Fruit fly (Drosophila melanogaster) whole organism, embryonic: ENCODE results near the gene RpS7.

Experiments
- Atf6 ChIP-seq: fragments of 200-800 bp; sonication (Bioruptor generic); IDR thresholded peaks from 2 replicates; pipeline ENCODE4 v1.3.6; 2022; ENCODE audit warnings: missing biosample characterization, missing genetic modification characterization
- CG10462 ChIP-seq: fragments of 200-800 bp; sonication (Bioruptor generic); optimal IDR thresholded peaks from 2 replicates; lab custom pipeline; 2016; ENCODE audit warnings: missing biosample characterization, missing genetic modification characterization
- CG12942 ChIP-seq: fragments of 200-800 bp; sonication (Bioruptor generic); optimal IDR thresholded peaks from 3 replicates; lab custom pipeline; 2016; ENCODE audit warnings: missing biosample characterization, missing genetic modification characterization
- CG14050 ChIP-seq: fragments of 200-800 bp; sonication (Bioruptor generic); IDR thresholded peaks from 3 replicates; pipeline ENCODE4 v1.3.6; 2022; ENCODE audit warnings: missing biosample characterization, missing genetic modification characterization
- CG14441 ChIP-seq: fragments of 200-800 bp; sonication (Bioruptor generic); IDR thresholded peaks from 2 replicates; pipeline ENCODE4 v1.3.6; 2022; ENCODE audit warnings: missing biosample characterization, missing genetic modification characterization
- CG15514 ChIP-seq: fragments of 200-800 bp; sonication (Bioruptor generic); optimal IDR thresholded peaks from 3 replicates; lab custom pipeline; 2017; ENCODE audit warnings: missing biosample characterization, missing genetic modification characterization, mild to moderate bottlenecking, moderate library complexity, missing genetic modification reagents
- CG17328 ChIP-seq: fragments of 200-800 bp; sonication (Bioruptor generic); IDR thresholded peaks from 2 replicates; pipeline ENCODE4 v1.3.6; 2022; ENCODE audit warnings: missing biosample characterization, missing genetic modification characterization
- CG17802 ChIP-seq: fragments of 200-800 bp; sonication (Bioruptor generic); optimal IDR thresholded peaks from 2 replicates; lab custom pipeline; 2018; ENCODE audit warnings: missing biosample characterization, mild to moderate bottlenecking, missing genetic modification characterization, moderate library complexity
- CG3281 ChIP-seq: fragments of 200-800 bp; sonication (Bioruptor generic); optimal IDR thresholded peaks from 3 replicates; lab custom pipeline; 2017; ENCODE audit warnings: missing biosample characterization, mild to moderate bottlenecking, missing genetic modification characterization
- CG3995 ChIP-seq: fragments of 200-800 bp; sonication (Bioruptor generic); optimal IDR thresholded peaks from 3 replicates; lab custom pipeline; 2016; ENCODE audit warnings: missing biosample characterization, missing genetic modification characterization
- CG4282 ChIP-seq: fragments of 200-800 bp; sonication (Bioruptor generic); optimal IDR thresholded peaks from 2 replicates; lab custom pipeline; 2016; ENCODE audit warnings: missing biosample characterization, missing genetic modification characterization
- CG4730 ChIP-seq: fragments of 200-800 bp; sonication (Bioruptor generic); IDR thresholded peaks from 2 replicates; pipeline ENCODE4 v1.3.6; 2022; ENCODE audit warnings: missing biosample characterization, missing genetic modification characterization
- CG6272 ChIP-seq: fragments of 200-800 bp; sonication (Bioruptor generic); IDR thresholded peaks from 2 replicates; pipeline ENCODE4 v1.3.6; 2022; ENCODE audit warnings: missing biosample characterization, missing genetic modification characterization
- CG6765 ChIP-seq: fragments of 200-800 bp; sonication (Bioruptor generic); optimal IDR thresholded peaks from 3 replicates; lab custom pipeline; 2017; ENCODE audit warnings: missing biosample characterization, mild to moderate bottlenecking, missing genetic modification characterization
- CG7271 ChIP-seq: fragments of 200-800 bp; sonication (Bioruptor generic); optimal IDR thresholded peaks from 2 replicates; lab custom pipeline; 2018; ENCODE audit warnings: missing biosample characterization, mild to moderate bottlenecking, missing genetic modification characterization, moderate library complexity
- CG8290 ChIP-seq, 3 experiments: fragments of 200-800 bp; sonication (Bioruptor generic); optimal IDR thresholded peaks; 2 replicates each; lab custom pipeline; 2016 to 2019; ENCODE audit warnings: missing biosample characterization in 3 of 3, missing genetic modification characterization in 3 of 3, mild to moderate bottlenecking in 2 of 3, moderate library complexity in 1 of 3
- CG8359 ChIP-seq: fragments of 200-800 bp; sonication (Bioruptor generic); optimal IDR thresholded peaks from 2 replicates; lab custom pipeline; 2017; ENCODE audit warnings: missing biosample characterization, mild to moderate bottlenecking, missing genetic modification characterization, borderline replicate concordance
- CG9797 ChIP-seq: fragments of 200-800 bp; sonication (Bioruptor generic); optimal IDR thresholded peaks from 3 replicates; lab custom pipeline; 2018; ENCODE audit warnings: missing biosample characterization, mild to moderate bottlenecking, missing genetic modification characterization
- Camta ChIP-seq: fragments of 200-800 bp; sonication (Bioruptor generic); optimal IDR thresholded peaks from 2 replicates; lab custom pipeline; 2016; ENCODE audit warnings: missing biosample characterization, missing genetic modification characterization
- D19B ChIP-seq: fragments of 200-800 bp; sonication (Bioruptor generic); optimal IDR thresholded peaks from 2 replicates; lab custom pipeline; 2017; ENCODE audit warnings: missing biosample characterization, mild to moderate bottlenecking, missing genetic modification characterization
- Dp ChIP-seq: fragments of 200-800 bp; sonication (Bioruptor generic); optimal IDR thresholded peaks from 2 replicates; lab custom pipeline; 2018; ENCODE audit warnings: missing biosample characterization, mild to moderate bottlenecking, missing genetic modification characterization, moderate library complexity
- Eip74EF ChIP-seq, 2 experiments: fragments of 200-800 bp in 1 of 2; fragments of >200 bp in 1 of 2; sonication (Bioruptor generic) in 1 of 2; optimal IDR thresholded peaks; 2 replicates each; lab custom pipeline; 2017 to 2019; ENCODE audit warnings: missing biosample characterization in 2 of 2, missing genetic modification characterization in 2 of 2, mild to moderate bottlenecking in 1 of 2, moderate library complexity in 1 of 2
- Hand ChIP-seq: fragments of 200-800 bp; sonication (Bioruptor generic); optimal IDR thresholded peaks from 2 replicates; lab custom pipeline; 2017; ENCODE audit warnings: mild to moderate bottlenecking, missing biosample characterization, missing genetic modification reagents, missing genetic modification characterization
- Lhr ChIP-seq: fragments of 200-800 bp; sonication (Bioruptor generic); optimal IDR thresholded peaks from 3 replicates; lab custom pipeline; 2017; ENCODE audit warnings: mild to moderate bottlenecking, missing biosample characterization, missing genetic modification reagents, missing genetic modification characterization
- Meics ChIP-seq: fragments of 200-800 bp; sonication (Bioruptor generic); optimal IDR thresholded peaks from 2 replicates; lab custom pipeline; 2017; ENCODE audit warnings: missing biosample characterization, mild to moderate bottlenecking, missing genetic modification characterization
- NC2α ChIP-seq: fragments of 200-800 bp; sonication (Bioruptor generic); optimal IDR thresholded peaks from 2 replicates; lab custom pipeline; 2016; ENCODE audit warnings: missing biosample characterization, missing genetic modification characterization
- Oli ChIP-seq: fragments of 200-800 bp; sonication (Bioruptor generic); optimal IDR thresholded peaks from 2 replicates; lab custom pipeline; 2018; ENCODE audit warnings: missing biosample characterization, mild to moderate bottlenecking, missing genetic modification characterization, moderate library complexity
- Opbp ChIP-seq: fragments of 200-800 bp; sonication (Bioruptor generic); IDR thresholded peaks from 3 replicates; pipeline ENCODE4 v1.3.6; 2022; ENCODE audit warnings: missing biosample characterization, missing genetic modification characterization; ENCODE audit not compliant: partially characterized antibody
- Pdp1 ChIP-seq, 2 experiments: fragments of 200-800 bp; sonication (Bioruptor generic); optimal IDR thresholded peaks; 3 replicates each; lab custom pipeline; 2016; ENCODE audit warnings: missing biosample characterization in 2 of 2, missing genetic modification characterization in 2 of 2, mild to moderate bottlenecking in 1 of 2, moderate library complexity in 1 of 2
- Sry-δ ChIP-seq: fragments of 200-800 bp; sonication (Bioruptor generic); optimal IDR thresholded peaks from 2 replicates; lab custom pipeline; 2016; ENCODE audit warnings: missing biosample characterization, missing genetic modification characterization
- TFAM ChIP-seq: fragments of 200-800 bp; sonication (Bioruptor generic); optimal IDR thresholded peaks from 2 replicates; lab custom pipeline; 2017; ENCODE audit warnings: missing biosample characterization, missing genetic modification characterization, inconsistent platforms
- Tbp ChIP-seq: fragments of >200 bp; optimal IDR thresholded peaks from 2 replicates; lab custom pipeline; 2018; ENCODE audit warnings: missing biosample characterization, missing genetic modification characterization
- cg ChIP-seq: fragments of 200-800 bp; sonication (Bioruptor generic); optimal IDR thresholded peaks from 3 replicates; lab custom pipeline; 2019; ENCODE audit warnings: missing biosample characterization, mild to moderate bottlenecking, missing genetic modification characterization, moderate library complexity
- chn ChIP-seq: fragments of 200-800 bp; sonication (Bioruptor generic); optimal IDR thresholded peaks from 2 replicates; lab custom pipeline; 2016; ENCODE audit warnings: missing biosample characterization, missing genetic modification characterization
- dan ChIP-seq: fragments of 200-800 bp; sonication (Bioruptor generic); IDR thresholded peaks from 2 replicates; pipeline ENCODE4 v1.3.6; 2022; ENCODE audit warnings: missing biosample characterization, missing genetic modification characterization
- eve ChIP-seq, 2 experiments: fragments of >200 bp; optimal IDR thresholded peaks; 2 replicates each; lab custom pipeline; 2017; ENCODE audit warnings: missing biosample characterization in 2 of 2, missing genetic modification characterization in 2 of 2
- fru ChIP-seq: fragments of >200 bp; optimal IDR thresholded peaks from 2 replicates; lab custom pipeline; 2017
- gsb ChIP-seq: fragments of 200-800 bp; sonication (Bioruptor generic); IDR thresholded peaks from 2 replicates; pipeline ENCODE4 v1.3.6; 2022; ENCODE audit warnings: missing biosample characterization, missing genetic modification characterization
- jigr1 ChIP-seq: fragments of 200-800 bp; sonication (Bioruptor generic); IDR thresholded peaks from 3 replicates; pipeline ENCODE4 v1.3.6; 2022; ENCODE audit warnings: missing biosample characterization, missing genetic modification characterization
- lbe ChIP-seq: fragments of 200-800 bp; sonication (Bioruptor generic); optimal IDR thresholded peaks from 2 replicates; lab custom pipeline; 2016; ENCODE audit warnings: missing biosample characterization, mild to moderate bottlenecking, missing genetic modification characterization
- nmo ChIP-seq: fragments of 200-800 bp; sonication (Bioruptor generic); optimal IDR thresholded peaks from 2 replicates; lab custom pipeline; 2018; ENCODE audit warnings: missing biosample characterization, mild to moderate bottlenecking, missing genetic modification characterization, moderate library complexity
- nom ChIP-seq: fragments of 200-800 bp; sonication (Bioruptor generic); optimal IDR thresholded peaks from 2 replicates; lab custom pipeline; 2017; ENCODE audit warnings: missing biosample characterization, missing genetic modification characterization, mild to moderate bottlenecking, moderate library complexity, missing genetic modification reagents
- pita ChIP-seq: fragments of 200-800 bp; sonication (Bioruptor generic); optimal IDR thresholded peaks from 2 replicates; lab custom pipeline; 2017; ENCODE audit warnings: missing biosample characterization, mild to moderate bottlenecking, missing genetic modification characterization
- pum ChIP-seq: fragments of 200-800 bp; sonication (Bioruptor generic); optimal IDR thresholded peaks from 2 replicates; lab custom pipeline; 2016; ENCODE audit warnings: missing biosample characterization, missing genetic modification characterization
- ranshi ChIP-seq: fragments of 200-800 bp; sonication (Bioruptor generic); IDR thresholded peaks from 2 replicates; pipeline ENCODE4 v1.3.6; 2022; ENCODE audit warnings: missing biosample characterization, missing genetic modification characterization
- sima ChIP-seq: fragments of 200-800 bp; sonication (Bioruptor generic); optimal IDR thresholded peaks from 2 replicates; lab custom pipeline; 2016; ENCODE audit warnings: missing biosample characterization, missing genetic modification characterization
- sisA ChIP-seq: fragments of 200-800 bp; sonication (Bioruptor generic); IDR thresholded peaks from 2 replicates; pipeline ENCODE4 v1.3.6; 2022; ENCODE audit warnings: missing biosample characterization, missing genetic modification characterization
- slbo ChIP-seq: fragments of 200-800 bp; sonication (Bioruptor generic); IDR thresholded peaks from 2 replicates; pipeline ENCODE4 v1.3.6; 2022; ENCODE audit warnings: missing biosample characterization, missing genetic modification characterization
- sr ChIP-seq: fragments of 200-800 bp; sonication (Bioruptor generic); IDR thresholded peaks from 3 replicates; pipeline ENCODE4 v1.3.6; 2022; ENCODE audit warnings: missing biosample characterization, missing genetic modification characterization
- twi ChIP-seq: fragments of 200-800 bp; optimal IDR thresholded peaks from 2 replicates; lab custom pipeline; 2019; ENCODE audit warnings: missing biosample characterization, mild to moderate bottlenecking, missing genetic modification characterization, moderate library complexity
- wdn ChIP-seq: fragments of 200-800 bp; sonication (Bioruptor generic); IDR thresholded peaks from 2 replicates; pipeline ENCODE4 v1.3.6; 2022; ENCODE audit warnings: missing biosample characterization, missing genetic modification characterization

RpS7 gene

DNA sequence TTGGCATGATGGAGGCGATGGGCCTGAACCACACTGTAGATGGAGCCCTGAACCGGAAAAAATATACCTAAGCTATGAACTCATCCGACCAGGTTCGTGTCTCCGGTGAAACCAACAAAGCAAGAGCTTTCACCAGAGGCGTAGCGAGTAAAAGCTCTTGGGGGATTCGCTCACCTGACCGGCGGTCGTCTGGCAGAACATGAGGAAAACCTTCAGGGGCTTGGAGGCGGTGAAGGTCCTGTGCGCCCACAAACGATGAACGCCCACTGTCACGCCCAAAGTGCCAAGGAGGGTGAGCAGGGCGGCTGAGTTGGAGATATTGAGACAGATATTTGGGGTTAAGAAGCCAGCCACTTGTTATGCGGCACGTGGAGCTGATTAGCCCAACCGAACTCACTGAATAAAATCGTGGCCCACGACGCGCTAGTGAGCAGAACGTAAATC, 13.2 kb downstream of the RpS7 start (continued):
- TF ChIP-seq Camta (GFP tag; lab: Kevin White, UChicago) (no peak), D19B (no peak), nom (no peak), CG17802 (tag; lab: Kevin White, UChicago) (no peak), Sry-δ (GFP tag; lab: Kevin White, UChicago) (peak; percentile 5), CG8359 (GFP tag; lab: Kevin White, UChicago) (no peak), TFAM (GFP tag; lab: Kevin White, UChicago) (no peak), ranshi (GFP tag; lab: Robert Waterston, UW) (no peak), CG10462 (no peak), CG3995 (GFP tag; lab: Kevin White, UChicago) (no peak), twi (no peak), sisA (GFP tag; lab: Robert Waterston, UW) (no peak), CG17328 (GFP tag; lab: Robert Waterston, UW) (no peak; the same call in 1 of the 2 replicates), CG14441 (GFP tag; lab: Robert Waterston, UW) (peak; percentile 46; the same call in 1 of the 2 replicates), CG14050 (GFP tag; lab: Robert Waterston, UW) (peak; percentile 50; the same call in 1 of the 3 replicates), Oli (no peak), Atf6 (peak; percentile 15; the same call in 1 of the 2 replicates), Lhr (peak; percentile 20), Eip74EF (GFP tag; optimal IDR thresholded peaks at IDR 0.05; lab: Kevin White, UChicago) (no peak), CG4282 (GFP tag; lab: Kevin White, UChicago) (no peak), chn (GFP tag; lab: Kevin White, UChicago) (no peak), sima (GFP tag; lab: Kevin White, UChicago) (no peak), Dp (peak; percentile 3), lbe (no peak), eve (GFP tag; optimal IDR thresholded peaks at IDR 0.05; lab: Kevin White, UChicago) (no peak), wdn (GFP tag; lab: Robert Waterston, UW) (peak; percentile 37; the same call in 1 of the 2 replicates), Meics (peak; percentile 62), pum (GFP tag; lab: Kevin White, UChicago) (no peak), CG9797 (no peak), CG4730 (GFP tag; lab: Robert Waterston, UW) (0 out of 2 replicates have a peak, but pooled peaks have one; percentile 20), Tbp (GFP tag; lab: Kevin White, UChicago) (no peak), Opbp (GFP tag; lab: Robert Waterston, UW) (no peak), CG6765 (GFP tag; lab: Kevin White, UChicago) (no peak), fru (lab: Kevin White, UChicago) (no peak), pita (peak; percentile 56), gsb (no peak), nmo (no peak), NC2α (GFP tag; lab: Kevin White, UChicago) (no peak), CG6272 (GFP tag; lab: Robert Waterston, UW) (0 out of 2 replicates have a peak, but pooled peaks have one; percentile 16), dan (GFP tag; lab: Robert Waterston, UW) (no peak), slbo (GFP tag; lab: Robert Waterston, UW) (peak; percentile 83), CG8290 (GFP tag; optimal IDR thresholded peaks at IDR 0.05; lab: Kevin White, UChicago) (no peak), CG8290 (tag; optimal IDR thresholded peaks at IDR 0.05; lab: Kevin White, UChicago) (peak in 1 of 2 experiments; percentile 86), sr (GFP tag; lab: Robert Waterston, UW) (no peak), CG12942 (peak; percentile 24), CG15514 (GFP tag; lab: Kevin White, UChicago) (peak; percentile 84), Pdp1 (GFP tag; optimal IDR thresholded peaks at IDR 0.05; lab: Kevin White, UChicago) (peak in 1 of 2 experiments; percentile 44), CG7271 (tag; lab: Kevin White, UChicago) (no peak), jigr1 (GFP tag; lab: Robert Waterston, UW) (no peak), cg (no peak), Hand (GFP tag; lab: Kevin White, UChicago) (no peak), CG3281 (peak; percentile 57)
